Fruit fly (Drosophila melanogaster): ENCODE data around the gene Ir67a.

Ir67a gene

dm6 chr3L:9497249-9497648 is 46.5 kb downstream of the Ir67a start:
- no peak for TF ChIP-seq CG34367 (tag; optimal IDR thresholded peaks at IDR 0.05)
- no peak for TF ChIP-seq EcR (GFP tag; optimal IDR thresholded peaks at IDR 0.05)
- TF ChIP-seq D1 (tag; optimal IDR thresholded peaks at IDR 0.05), result no peak
- no peak for TF ChIP-seq Snoo (tag; optimal IDR thresholded peaks at IDR 0.05)
- TF ChIP-seq CG14655 (GFP tag; optimal IDR thresholded peaks at IDR 0.05), result no peak
- TF ChIP-seq CG12605 (GFP tag; IDR thresholded peaks at IDR 0.05), result no peak
- TF ChIP-seq CG10348 (GFP tag; IDR thresholded peaks at IDR 0.05), result no peak

Measured in whole organism, pupa.